Worm (Caenorhabditis elegans) whole organism, early embryonic: Measurements from ENCODE around the gene T26H5.10.

Source experiments
- B0310.2 ChIP-seq: sonication (generic microtip); optimal IDR thresholded peaks from 2 replicates; lab custom pipeline; 2016; ENCODE audit warnings: mild to moderate bottlenecking, missing genetic modification characterization, missing compliant biosample characterization
- ama-1 ChIP-seq: fragments of 150-350 bp; optimal IDR thresholded peaks from 2 replicates; lab custom pipeline; 2014
- hmg-4 ChIP-seq: fragments of 200-800 bp; sonication (Bioruptor generic); optimal IDR thresholded peaks from 2 replicates; lab custom pipeline; 2018; ENCODE audit warnings: mild to moderate bottlenecking, missing genetic modification characterization, missing compliant biosample characterization
- tra-4 ChIP-seq: sonication (generic microtip); optimal IDR thresholded peaks from 2 replicates; lab custom pipeline; 2017; ENCODE audit warnings: missing genetic modification characterization, missing compliant biosample characterization

ce11 chrV:15445437-15445836 lies 1.8 kb upstream of the T26H5.10 start, which contains the start of gene srh-239:
- TF ChIP-seq tra-4 (tag; lab: Kevin White, UChicago) (no peak), B0310.2 (no peak), hmg-4 (GFP tag; lab: Kevin White, UChicago) (no peak), ama-1 (no peak)
